Fruit fly (Drosophila melanogaster): Measurements from ENCODE around the gene Cip4.

DNA sequence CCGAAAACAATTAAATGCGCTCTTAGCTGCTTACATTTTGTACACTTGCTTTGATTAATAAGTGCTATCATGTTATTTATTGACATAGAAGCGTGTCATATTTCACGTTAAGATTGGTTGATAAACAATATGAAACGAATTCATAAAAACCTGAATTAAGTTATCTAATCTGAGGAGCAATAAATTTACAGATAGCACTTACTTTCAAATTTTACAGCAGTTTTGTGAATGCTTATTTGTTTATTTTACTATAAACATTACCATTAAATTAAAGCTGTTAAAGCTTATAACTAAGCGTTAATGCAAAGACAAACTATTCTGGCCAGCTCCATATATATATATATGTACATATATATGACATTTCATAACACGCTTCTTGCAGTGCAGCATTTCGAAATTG lies 61.8 kb downstream of the Cip4 start:
- TF ChIP-seq CG16779 (tag; optimal IDR thresholded peaks at IDR 0.05) = no peak
- TF ChIP-seq CG6163 (GFP tag; IDR thresholded peaks at IDR 0.05) = no peak
- no peak for TF ChIP-seq CG31627 (GFP tag; optimal IDR thresholded peaks at IDR 0.05)
- TF ChIP-seq OdsH (GFP tag; optimal IDR thresholded peaks at IDR 0.05) = no peak
- no peak for TF ChIP-seq fkh (GFP tag; optimal IDR thresholded peaks at IDR 0.05)

All from whole organism, prepupa.